Fruit fly (Drosophila melanogaster) S2 (cell line): ENCODE measurements around the gene mub.

Source experiments
- CG8478 ChIP-seq: fragments of >200 bp; optimal IDR thresholded peaks from 2 replicates; lab custom pipeline; 2018
- CTCF ChIP-seq, 2 experiments: fragments of >200 bp; optimal IDR thresholded peaks; 2 replicates each; lab custom pipeline; 2018

- TF ChIP-seq CG8478 (lab: Kevin White, UChicago), result no peak
- TF ChIP-seq CTCF (optimal IDR thresholded peaks at IDR 0.05; lab: Kevin White, UChicago), result peak; percentile 25 to 39
These were observed 19.7 kb upstream of the mub start, which contains the start of gene eIF2A for dm6 chr3L:21824725-21825353.
